Fruit fly (Drosophila melanogaster): ENCODE data around the gene CG32213.

- TF ChIP-seq usp (GFP tag; optimal IDR thresholded peaks at IDR 0.05): no peak
- no peak for TF ChIP-seq Dll (optimal IDR thresholded peaks at IDR 0.05)
- no peak for TF ChIP-seq pan (optimal IDR thresholded peaks at IDR 0.05)
- TF ChIP-seq psq (optimal IDR thresholded peaks at IDR 0.05): no peak
- no peak for TF ChIP-seq EcR (GFP tag; optimal IDR thresholded peaks at IDR 0.05)
Measured at dm6 chr3L:19521093-19521492, 45.5 kb downstream of the CG32213 start.

Measured in whole organism.